Worm (Caenorhabditis elegans): ENCODE data around the gene B0034.2.

B0034.2 gene

DNA sequence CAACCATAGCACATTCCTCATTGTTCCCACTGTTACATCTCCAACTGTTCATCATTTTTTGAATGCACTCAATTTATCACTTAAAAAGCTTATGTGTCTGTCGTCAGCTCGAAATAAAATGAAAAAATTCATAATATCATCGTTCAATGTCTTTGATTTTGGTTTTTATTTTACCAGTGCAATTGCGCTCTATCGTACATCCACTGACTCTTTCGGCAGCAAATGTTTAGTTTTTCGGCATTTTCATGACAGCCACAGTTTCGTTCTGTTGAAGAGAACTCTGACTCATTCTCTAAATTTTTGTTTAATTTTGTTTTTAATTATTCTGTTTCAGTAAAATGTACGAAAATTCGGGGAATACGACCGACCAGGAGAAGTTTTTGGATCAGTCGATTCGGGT, 36.7 kb downstream of the B0034.2 start, which contains the start of gene vps-35 (continued):
- TF ChIP-seq nhr-80 (tag; optimal IDR thresholded peaks at IDR 0.05) = peak; percentile 71

DNA sequence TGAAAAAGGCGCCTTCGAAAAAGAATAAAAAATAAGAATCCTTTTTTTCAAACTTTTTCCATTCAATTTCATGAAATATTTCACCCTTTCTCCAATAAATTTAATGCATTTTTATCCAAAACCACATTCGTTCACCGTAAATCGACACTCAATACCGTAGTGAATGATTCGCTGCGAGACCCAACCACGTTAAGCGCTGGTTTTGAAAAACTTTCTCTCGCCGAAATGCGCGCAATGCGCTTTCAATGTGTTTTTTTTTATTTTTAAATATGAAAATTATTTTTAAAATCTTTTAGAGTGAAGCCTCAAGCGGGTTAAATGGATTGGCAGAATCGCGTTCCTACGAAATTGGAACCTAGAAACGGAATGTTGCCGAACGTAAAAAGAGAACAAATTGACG, 37.9 kb downstream of the B0034.2 start, which contains the start of gene F59G1.8:
Gene F59G1.8, plus strand, starts transcription at position 293 of the 400 bp plus-strand sequence.
- TF ChIP-seq ceh-91 (GFP tag; IDR thresholded peaks at IDR 0.05) = peak; percentile 30; the same call in 1 of the 2 replicates
- peak; percentile 34 for TF ChIP-seq dpl-1 (GFP tag; optimal IDR thresholded peaks at IDR 0.05)
- no peak for TF ChIP-seq C17E4.6 (GFP tag; IDR thresholded peaks at IDR 0.05)
- no peak for TF ChIP-seq F23B12.7 (tag; optimal IDR thresholded peaks at IDR 0.05; ENCODE audit: insufficient read depth)
- TF ChIP-seq efl-1 (GFP tag; optimal IDR thresholded peaks at IDR 0.05) = peak; percentile 66
- 0 out of 2 replicates have a peak, but pooled peaks have one; percentile 17 for TF ChIP-seq aptf-2 (GFP tag; conservative IDR thresholded peaks at IDR 0.05)
- TF ChIP-seq madf-6 (GFP tag; IDR thresholded peaks at IDR 0.05) = peak; percentile 76
- peak; percentile 64 for TF ChIP-seq lsl-1 (GFP tag; optimal IDR thresholded peaks at IDR 0.05)
- no peak for TF ChIP-seq rec-8 (tag; optimal IDR thresholded peaks at IDR 0.05)
- TF ChIP-seq F33H1.4 (GFP tag; IDR thresholded peaks at IDR 0.05) = peak; percentile 73
- no peak for TF ChIP-seq Y56A3A.18 (GFP tag; IDR thresholded peaks at IDR 0.05)
- TF ChIP-seq madf-8 (GFP tag; conservative IDR thresholded peaks at IDR 0.05) = peak; percentile 64
- no peak for TF ChIP-seq tlf-1 (GFP tag; optimal IDR thresholded peaks at IDR 0.05)
- no peak for TF ChIP-seq Y53G8AR.9 (GFP tag; conservative IDR thresholded peaks at IDR 0.05)
- TF ChIP-seq repo-1 (tag; optimal IDR thresholded peaks at IDR 0.05) = no peak
- TF ChIP-seq ets-4 (GFP tag; optimal IDR thresholded peaks at IDR 0.05) = no peak

DNA sequence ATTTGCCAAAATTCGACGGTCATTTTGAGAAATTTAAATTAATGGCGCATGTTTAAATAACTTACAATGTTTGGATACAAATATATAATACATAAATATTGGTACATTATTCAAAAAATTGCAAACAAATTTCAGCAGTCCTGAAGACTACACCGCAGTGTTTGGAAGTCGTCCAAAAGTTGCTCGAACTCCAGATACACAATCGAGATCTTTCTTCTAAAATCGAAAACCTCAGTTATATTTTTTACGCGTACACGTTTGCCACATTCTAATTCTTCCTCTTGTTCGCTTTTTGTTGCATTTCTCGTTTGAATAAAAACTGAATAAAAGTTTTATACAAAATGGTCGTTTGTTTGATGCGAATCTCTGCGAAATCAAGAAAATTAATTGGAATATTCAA, 39.9 kb downstream of the B0034.2 start, which contains the start of gene tsp-18:
Gene tsp-18, plus strand, starts transcription at position 301 of the 400 bp plus-strand sequence.
- TF ChIP-seq dpff-1 (tag; optimal IDR thresholded peaks at IDR 0.05) = no peak
- TF ChIP-seq ceh-58 (GFP tag; IDR thresholded peaks at IDR 0.05) = no peak
- TF ChIP-seq madf-3 (GFP tag; IDR thresholded peaks at IDR 0.05) = no peak
- no peak for TF ChIP-seq lin-54 (GFP tag; optimal IDR thresholded peaks at IDR 0.05)
- no peak for TF ChIP-seq F37B4.10 (GFP tag; IDR thresholded peaks at IDR 0.05)
- TF ChIP-seq F10E7.11 (tag; optimal IDR thresholded peaks at IDR 0.05) = no peak
- no peak for TF ChIP-seq nhr-80 (tag; optimal IDR thresholded peaks at IDR 0.05)

DNA sequence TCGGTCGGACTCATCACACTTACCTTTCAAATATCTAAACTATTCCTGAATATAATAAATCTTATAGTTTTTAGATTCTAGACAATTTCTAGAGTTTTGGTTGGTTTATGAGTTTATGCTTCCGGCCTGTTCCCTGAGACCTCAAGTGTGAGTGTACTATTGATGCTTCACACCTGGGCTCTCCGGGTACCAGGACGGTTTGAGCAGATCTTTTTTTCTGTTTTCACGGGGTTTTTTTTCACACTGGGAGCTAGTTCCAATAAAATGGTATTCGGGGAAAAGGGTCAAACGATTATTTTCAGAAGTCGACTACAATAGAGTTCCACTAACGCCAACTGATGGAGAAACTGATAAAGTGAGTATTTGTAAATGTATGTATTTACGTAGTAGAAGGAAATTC, 42.0 kb downstream of the B0034.2 start:
- TF ChIP-seq C06A6.2 (GFP tag; conservative IDR thresholded peaks at IDR 0.05) (no peak), madf-8 (GFP tag; conservative IDR thresholded peaks at IDR 0.05) (no peak), K11D2.4 (GFP tag; IDR thresholded peaks at IDR 0.05) (no peak), Y95B8A.8 (GFP tag; IDR thresholded peaks at IDR 0.05) (no peak), nhr-120 (GFP tag; IDR thresholded peaks at IDR 0.05) (no peak), B0261.1 (tag; optimal IDR thresholded peaks at IDR 0.05) (no peak), bed-1 (GFP tag; IDR thresholded peaks at IDR 0.05) (no peak), akir-1 (GFP tag; optimal IDR thresholded peaks at IDR 0.05) (no peak), F39B2.1 (GFP tag; IDR thresholded peaks at IDR 0.05) (no peak), tbx-9 (tag; optimal IDR thresholded peaks at IDR 0.05; ENCODE audit: borderline replicate concordance) (no peak)

DNA sequence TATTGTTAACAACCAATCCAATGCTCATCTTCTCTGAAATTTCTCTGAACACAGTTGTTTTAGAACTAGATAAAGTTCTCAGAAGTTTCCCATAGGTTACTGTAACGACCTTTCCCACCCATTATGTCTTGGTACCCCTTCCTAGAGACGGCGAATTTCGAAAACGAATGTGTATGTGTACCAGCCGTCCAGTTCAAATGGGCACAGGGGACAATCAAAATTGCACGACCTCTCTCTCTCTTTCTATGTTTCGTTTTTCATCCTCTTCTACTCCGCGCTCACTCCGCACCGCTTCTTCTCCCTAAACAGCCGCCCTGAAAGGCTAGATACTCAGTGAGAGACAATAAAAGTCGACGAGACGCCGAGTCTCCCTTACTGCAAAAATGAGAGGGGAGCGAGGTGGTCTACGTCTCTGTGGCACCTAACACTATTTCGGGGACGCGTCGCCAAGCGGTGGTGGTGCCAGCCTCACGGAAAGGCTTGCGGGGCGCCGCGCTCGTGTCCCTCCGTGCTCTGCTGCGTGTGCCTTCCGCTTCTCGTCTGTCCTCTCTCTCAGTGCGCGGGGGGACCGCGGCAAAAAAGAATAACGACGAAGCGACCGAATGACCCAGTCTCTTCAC, 42.7 kb downstream of the B0034.2 start:
- TF ChIP-seq egrh-3 (GFP tag; IDR thresholded peaks at IDR 0.05) = peak; percentile 91
- TF ChIP-seq hmg-1.2 (GFP tag; IDR thresholded peaks at IDR 0.05) = peak; percentile 27; the same call in 1 of the 2 replicates
- TF ChIP-seq ztf-3 (GFP tag; optimal IDR thresholded peaks at IDR 0.05) = no peak
- TF ChIP-seq egl-44 (GFP tag; IDR thresholded peaks at IDR 0.05) = no peak
- peak; percentile 96 for TF ChIP-seq zfh-2 (GFP tag; conservative IDR thresholded peaks at IDR 0.05)
- no peak for TF ChIP-seq snpc-3.4 (tag; optimal IDR thresholded peaks at IDR 0.05)
- TF ChIP-seq dox-1 (GFP tag; IDR thresholded peaks at IDR 0.05) = peak; percentile 38; the same call in 1 of the 2 replicates
- TF ChIP-seq hmg-20 (GFP tag; IDR thresholded peaks at IDR 0.05) = 0 out of 2 replicates have a peak, but pooled peaks have one; percentile 16
- TF ChIP-seq nhr-27 (tag; optimal IDR thresholded peaks at IDR 0.05) = peak; percentile 18
- TF ChIP-seq aptf-3 (GFP tag; IDR thresholded peaks at IDR 0.05) = 0 out of 2 replicates have a peak, but pooled peaks have one; percentile 69
- TF ChIP-seq ztf-6 (GFP tag; IDR thresholded peaks at IDR 0.05) = no peak

All from whole organism, young adult.